Worm (Caenorhabditis elegans) whole organism, L4 larva: ENCODE data around the gene Y73C8C.3.
A peak's percentile ranks its signal among the peaks of the same experiment; 100 is the strongest.

Source experiments
- D1046.2 ChIP-seq: fragments of 200-800 bp; sonication (Bioruptor generic); IDR thresholded peaks from 2 replicates; pipeline ENCODE4 v1.3.6; 2022; ENCODE audit warnings: missing genetic modification characterization, missing compliant biosample characterization
- F10B5.3 ChIP-seq: sonication (generic microtip); optimal IDR thresholded peaks from 2 replicates; lab custom pipeline; 2016; ENCODE audit warnings: mild to moderate bottlenecking, missing genetic modification characterization, missing compliant biosample characterization
- F44E2.7 ChIP-seq: fragments of 200-800 bp; sonication (Bioruptor generic); IDR thresholded peaks from 2 replicates; pipeline ENCODE4 v2.1.2; 2022; ENCODE audit warnings: missing genetic modification characterization, missing compliant biosample characterization
- T20F7.1 ChIP-seq: fragments of 200-800 bp; sonication (Bioruptor generic); optimal IDR thresholded peaks from 2 replicates; lab custom pipeline; 2018; ENCODE audit warnings: mild to moderate bottlenecking, missing genetic modification characterization, missing compliant biosample characterization
- Y48G9A.11 ChIP-seq: fragments of 200-800 bp; sonication (Bioruptor generic); IDR thresholded peaks from 2 replicates; pipeline ENCODE4 v1.3.6; 2022; ENCODE audit warnings: missing genetic modification reagents, missing genetic modification characterization, missing compliant biosample characterization
- aha-1 ChIP-seq: fragments of 150-350 bp; peaks from one replicate; lab custom pipeline; 2014; ENCODE audit warnings: missing biosample characterization, missing genetic modification characterization
- aly-2 ChIP-seq: sonication (generic microtip); optimal IDR thresholded peaks from 2 replicates; lab custom pipeline; 2018; ENCODE audit warnings: missing biosample characterization, missing genetic modification characterization
- arid-1 ChIP-seq: fragments of 200-800 bp; sonication (Bioruptor generic); conservative IDR thresholded peaks from 2 replicates; pipeline ENCODE4 v1.3.6; 2022; ENCODE audit warnings: missing genetic modification reagents, missing genetic modification characterization, missing compliant biosample characterization
- attf-4 ChIP-seq: sonication (generic microtip); optimal IDR thresholded peaks from 3 replicates; lab custom pipeline; 2017; ENCODE audit warnings: missing biosample characterization, missing genetic modification characterization
- ceh-32 ChIP-seq: sonication (generic microtip); optimal IDR thresholded peaks from 2 replicates; lab custom pipeline; 2016; ENCODE audit warnings: mild to moderate bottlenecking, missing genetic modification characterization, missing compliant biosample characterization; ENCODE audit not compliant: poor library complexity
- ceh-44 ChIP-seq: fragments of 200-800 bp; sonication (Bioruptor generic); IDR thresholded peaks from 2 replicates; pipeline ENCODE4 v1.3.6; 2022; ENCODE audit warnings: missing genetic modification reagents, missing genetic modification characterization, missing compliant biosample characterization
- daf-19 ChIP-seq: fragments of 200-800 bp; sonication (Bioruptor generic); conservative IDR thresholded peaks from 2 replicates; pipeline ENCODE4 v1.3.6; 2022; ENCODE audit warnings: missing genetic modification characterization, missing compliant biosample characterization
- dmd-9 ChIP-seq: fragments of 200-800 bp; sonication (Bioruptor generic); IDR thresholded peaks from 2 replicates; pipeline ENCODE4 v1.3.6; 2022; ENCODE audit warnings: missing genetic modification reagents, missing genetic modification characterization, missing compliant biosample characterization
- egl-43 ChIP-seq: fragments of 200-800 bp; sonication (Bioruptor generic); IDR thresholded peaks from 2 replicates; pipeline ENCODE4 v1.3.6; 2022; ENCODE audit warnings: missing genetic modification reagents, missing genetic modification characterization, missing compliant biosample characterization
- fos-1 ChIP-seq: fragments of 150-350 bp; optimal IDR thresholded peaks from 2 replicates; lab custom pipeline; 2014; ENCODE audit warnings: missing biosample characterization, missing genetic modification characterization
- hif-1 ChIP-seq, 2 experiments: sonication (generic microtip); optimal IDR thresholded peaks; 2 replicates each; lab custom pipeline; 2016 to 2017; ENCODE audit warnings: missing compliant biosample characterization in 2 of 2, missing genetic modification characterization in 2 of 2, missing genetic modification reagents in 2 of 2, missing genotype in 2 of 2, mild to moderate bottlenecking in 1 of 2
- hmg-1.1 ChIP-seq: fragments of 200-800 bp; sonication (Bioruptor generic); IDR thresholded peaks from 2 replicates; pipeline ENCODE4 v1.3.6; 2022; ENCODE audit warnings: missing genetic modification reagents, missing genetic modification characterization, missing compliant biosample characterization
- lim-7 ChIP-seq: fragments of 200-800 bp; sonication (Bioruptor generic); IDR thresholded peaks from 2 replicates; pipeline ENCODE4 v1.3.6; 2022; ENCODE audit warnings: missing genetic modification characterization, missing compliant biosample characterization
- lin-13 ChIP-seq: fragments of 150-350 bp; optimal IDR thresholded peaks from 2 replicates; lab custom pipeline; 2014; ENCODE audit warnings: missing biosample characterization, missing genetic modification reagents, missing genetic modification characterization
- lin-29 ChIP-seq: fragments of 200-800 bp; sonication (Bioruptor generic); IDR thresholded peaks from 2 replicates; pipeline ENCODE4 v1.3.6; 2022; ENCODE audit warnings: missing genetic modification reagents, missing genetic modification characterization, missing compliant biosample characterization
- lin-38 ChIP-seq: fragments of 200-800 bp; sonication (Bioruptor generic); IDR thresholded peaks from 2 replicates; pipeline ENCODE4 v1.3.6; 2022; ENCODE audit warnings: missing genetic modification reagents, missing genetic modification characterization, missing compliant biosample characterization
- lin-39 ChIP-seq: fragments of 150-350 bp; optimal IDR thresholded peaks from 2 replicates; lab custom pipeline; 2014; ENCODE audit warnings: missing biosample characterization, missing genetic modification reagents, missing genetic modification characterization
- lir-3 ChIP-seq: sonication (generic microtip); optimal IDR thresholded peaks from 2 replicates; lab custom pipeline; 2016; ENCODE audit warnings: mild to moderate bottlenecking, missing genetic modification characterization, missing compliant biosample characterization
- madf-9 ChIP-seq: fragments of 200-800 bp; sonication (Bioruptor generic); conservative IDR thresholded peaks from 2 replicates; pipeline ENCODE4 v1.3.6; 2022; ENCODE audit warnings: missing genetic modification reagents, missing genetic modification characterization, missing compliant biosample characterization
- mdt-29 ChIP-seq: fragments of 200-800 bp; sonication (Bioruptor generic); IDR thresholded peaks from 2 replicates; pipeline ENCODE4 v1.3.6; 2022; ENCODE audit warnings: missing genetic modification reagents, missing genetic modification characterization, missing compliant biosample characterization
- mep-1 ChIP-seq: fragments of 150-350 bp; sonication (generic microtip); optimal IDR thresholded peaks from 3 replicates; lab custom pipeline; 2014; ENCODE audit warnings: missing biosample characterization, missing genetic modification characterization
- mxl-3 ChIP-seq: fragments of 200-800 bp; sonication (Bioruptor generic); optimal IDR thresholded peaks from 2 replicates; lab custom pipeline; 2018; ENCODE audit warnings: mild to moderate bottlenecking, missing genetic modification characterization, missing compliant biosample characterization
- nhr-111 ChIP-seq: fragments of 200-800 bp; sonication (Bioruptor generic); optimal IDR thresholded peaks from 2 replicates; lab custom pipeline; 2018; ENCODE audit warnings: mild to moderate bottlenecking, missing genetic modification characterization, missing compliant biosample characterization
- nhr-25 ChIP-seq: sonication (generic microtip); optimal IDR thresholded peaks from 2 replicates; lab custom pipeline; 2017; ENCODE audit warnings: missing genetic modification characterization, mild to moderate bottlenecking, missing compliant biosample characterization, antibody characterized with exemption, moderate library complexity, borderline replicate concordance; ENCODE audit not compliant: insufficient read depth
- nhr-28 ChIP-seq: fragments of 150-350 bp; optimal IDR thresholded peaks from 2 replicates; lab custom pipeline; 2014; ENCODE audit warnings: missing biosample characterization, missing genetic modification characterization
- nhr-76 ChIP-seq: fragments of 150-350 bp; optimal IDR thresholded peaks from 2 replicates; lab custom pipeline; 2014; ENCODE audit warnings: missing biosample characterization, missing genetic modification characterization
- rbr-2 ChIP-seq: sonication (generic microtip); optimal IDR thresholded peaks from 2 replicates; lab custom pipeline; 2016; ENCODE audit warnings: missing genotype, missing genetic modification characterization, missing compliant biosample characterization
- set-16 ChIP-seq: fragments of 200-800 bp; sonication (Bioruptor generic); IDR thresholded peaks from 2 replicates; pipeline ENCODE4 v1.3.6; 2022; ENCODE audit warnings: missing genetic modification reagents, missing genetic modification characterization, missing compliant biosample characterization
- skn-1 ChIP-seq: fragments of 150-350 bp; optimal IDR thresholded peaks from 2 replicates; lab custom pipeline; 2014; ENCODE audit warnings: missing biosample characterization, missing genetic modification characterization
- snpc-4 ChIP-seq: fragments of 150-350 bp; optimal IDR thresholded peaks from 2 replicates; lab custom pipeline; 2014; ENCODE audit warnings: missing biosample characterization, missing genetic modification characterization
- spr-1 ChIP-seq: sonication (generic microtip); optimal IDR thresholded peaks from 2 replicates; lab custom pipeline; 2016; ENCODE audit warnings: mild to moderate bottlenecking, missing genetic modification characterization, missing compliant biosample characterization
- unc-39 ChIP-seq: sonication (generic microtip); optimal IDR thresholded peaks from 2 replicates; lab custom pipeline; 2017; ENCODE audit warnings: missing biosample characterization, missing genetic modification characterization
- unc-62 ChIP-seq, 3 experiments: fragments of 150-350 bp in 1 of 3; sonication (generic microtip); optimal IDR thresholded peaks in 2 of 3; peaks in 1 of 3; 1 replicate in 1 of 3; 2 replicates in 2 of 3; lab custom pipeline; 2014 to 2017; ENCODE audit warnings: missing biosample characterization in 3 of 3, missing genetic modification characterization in 3 of 3, missing genetic modification reagents in 3 of 3, missing genotype in 1 of 3
- zip-11 ChIP-seq: fragments of 200-800 bp; sonication (Bioruptor generic); IDR thresholded peaks from 2 replicates; pipeline ENCODE4 v1.3.6; 2022; ENCODE audit warnings: missing genetic modification characterization, missing compliant biosample characterization
- ztf-7 ChIP-seq: fragments of 150-350 bp; optimal IDR thresholded peaks from 2 replicates; lab custom pipeline; 2014; ENCODE audit warnings: missing biosample characterization, missing genetic modification characterization

Y73C8C.3 gene

ce11 chrV:3127670-3128069 is 12.6 kb downstream of the Y73C8C.3 start, which contains the start of gene Y73C8C.10:
Gene Y73C8C.10 (minus strand): TSS chrV:3127770.
- TF ChIP-seq aly-2 (tag; lab: Kevin White, UChicago) (no peak), aha-1 (tag; lab: Kevin White, UChicago) (peak; percentile 32), nhr-28 (tag; lab: Kevin White, UChicago) (peak; percentile 64)

ce11 chrV:3128803-3129202 is 13.7 kb downstream of the Y73C8C.3 start, which contains the start of gene tat-6:
Gene tat-6 (plus strand): TSS chrV:3129103.
- TF ChIP-seq ceh-44 (GFP tag; lab: Robert Waterston, UW) = no peak
- no peak for TF ChIP-seq nhr-76 (tag; lab: Kevin White, UChicago)
- TF ChIP-seq ztf-7 = no peak
- TF ChIP-seq aly-2 (tag; lab: Kevin White, UChicago) = no peak
- no peak for TF ChIP-seq fos-1 (tag; lab: Kevin White, UChicago)
- TF ChIP-seq rbr-2 (tag; lab: Kevin White, UChicago) = no peak

ce11 chrV:3132116-3132515 is 17.0 kb downstream of the Y73C8C.3 start:
- TF ChIP-seq mep-1 (tag; lab: Kevin White, UChicago) (no peak), egl-43 (0 out of 2 replicates have a peak, but pooled peaks have one; percentile 11), hmg-1.1 (GFP tag; lab: Robert Waterston, UW) (no peak), snpc-4 (tag; lab: Kevin White, UChicago) (no peak), set-16 (GFP tag; lab: Robert Waterston, UW) (peak; percentile 99), hif-1 (tag; optimal IDR thresholded peaks at IDR 0.05; lab: Kevin White, UChicago) (no peak), madf-9 (no peak), ceh-32 (tag; lab: Kevin White, UChicago) (no peak), nhr-28 (tag; lab: Kevin White, UChicago) (no peak), lin-29 (GFP tag; lab: Robert Waterston, UW) (no peak), unc-39 (tag; lab: Kevin White, UChicago) (no peak), nhr-25 (tag; lab: Kevin White, UChicago) (no peak), D1046.2 (GFP tag; lab: Robert Waterston, UW) (no peak), lir-3 (no peak), skn-1 (tag; lab: Kevin White, UChicago) (no peak), mdt-29 (GFP tag; lab: Robert Waterston, UW) (no peak), attf-4 (tag; lab: Kevin White, UChicago) (no peak), zip-11 (no peak), T20F7.1 (GFP tag; lab: Kevin White, UChicago) (no peak), lim-7 (GFP tag; lab: Robert Waterston, UW) (no peak), lin-13 (no peak), arid-1 (GFP tag; lab: Robert Waterston, UW) (no peak), F10B5.3 (no peak), lin-39 (tag; lab: Kevin White, UChicago) (no peak), ceh-44 (GFP tag; lab: Robert Waterston, UW) (no peak), nhr-76 (tag; lab: Kevin White, UChicago) (no peak), mxl-3 (no peak), daf-19 (GFP tag; lab: Robert Waterston, UW) (no peak), unc-62 (GFP tag; optimal IDR thresholded peaks at IDR 0.05 in 1 of 2; lab: Kevin White, UChicago) (no peak), unc-62 (tag; optimal IDR thresholded peaks at IDR 0.05; lab: Kevin White, UChicago) (no peak), lin-38 (no peak), dmd-9 (GFP tag; lab: Robert Waterston, UW) (no peak), nhr-111 (no peak), spr-1 (tag; lab: Kevin White, UChicago) (no peak), F44E2.7 (GFP tag; lab: Robert Waterston, UW) (peak; percentile 62; the same call in 1 of the 2 replicates), Y48G9A.11 (peak; percentile 41; the same call in 1 of the 2 replicates)
